Fruit fly (Drosophila melanogaster) whole organism, prepupa: ENCODE results near the gene Acp1.

ENCODE experiments used
- CG10631 ChIP-seq: fragments of 200-800 bp; sonication (Bioruptor generic); optimal IDR thresholded peaks from 2 replicates; lab custom pipeline; 2016; ENCODE audit warnings: missing biosample characterization, missing genetic modification characterization
- CG6792 ChIP-seq: fragments of 200-800 bp; sonication (Bioruptor generic); optimal IDR thresholded peaks from 3 replicates; lab custom pipeline; 2016; ENCODE audit warnings: missing biosample characterization, missing genetic modification characterization
- Eip75B ChIP-seq: fragments of 200-800 bp; sonication (Bioruptor generic); optimal IDR thresholded peaks from 3 replicates; lab custom pipeline; 2016; ENCODE audit warnings: missing biosample characterization, missing genetic modification characterization
- Eip93F ChIP-seq: fragments of 200-800 bp; sonication (Bioruptor generic); optimal IDR thresholded peaks from 2 replicates; lab custom pipeline; 2016; ENCODE audit warnings: missing biosample characterization, mild to moderate bottlenecking, missing genetic modification characterization
- Hr39 ChIP-seq: fragments of 200-800 bp; sonication (Bioruptor generic); optimal IDR thresholded peaks from 2 replicates; lab custom pipeline; 2016; ENCODE audit warnings: missing biosample characterization, missing genetic modification characterization
- Smox ChIP-seq: fragments of 200-800 bp; sonication (Bioruptor generic); optimal IDR thresholded peaks from 3 replicates; lab custom pipeline; 2016; ENCODE audit warnings: missing biosample characterization, missing genetic modification characterization
- Sox14 ChIP-seq: fragments of 200-800 bp; sonication (Bioruptor generic); optimal IDR thresholded peaks from 3 replicates; lab custom pipeline; 2016; ENCODE audit warnings: missing biosample characterization, missing genetic modification characterization
- fd59A ChIP-seq: fragments of 200-800 bp; sonication (Bioruptor generic); optimal IDR thresholded peaks from 2 replicates; lab custom pipeline; 2017; ENCODE audit warnings: missing biosample characterization, mild to moderate bottlenecking, missing genetic modification characterization, missing genetic modification reagents
- pdm3 ChIP-seq: fragments of 200-800 bp; sonication (Bioruptor generic); optimal IDR thresholded peaks from 3 replicates; lab custom pipeline; 2016; ENCODE audit warnings: missing biosample characterization, missing genetic modification characterization

DNA sequence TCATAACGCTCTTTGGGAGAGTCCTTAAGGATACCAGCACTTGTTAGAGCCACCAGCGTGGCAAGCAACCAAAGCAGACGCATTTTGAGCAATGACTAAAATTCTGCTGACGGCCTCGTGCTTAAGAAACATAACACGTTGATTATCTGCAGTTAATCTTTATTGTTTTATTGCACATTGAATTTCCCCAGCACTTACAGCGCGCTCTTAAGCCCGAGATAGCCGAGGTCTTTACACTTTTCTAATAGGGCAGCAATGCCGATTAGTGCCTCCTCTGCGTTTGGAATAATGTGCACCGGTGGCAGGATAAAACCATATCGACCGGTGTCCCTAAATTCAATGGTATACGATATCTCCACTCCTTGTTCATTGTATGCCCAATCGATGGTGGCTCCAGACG, 50.4 kb downstream of the Acp1 start, which contains the start of gene CG18585:
- TF ChIP-seq Eip75B (GFP tag; lab: Kevin White, UChicago): no peak
- no peak for TF ChIP-seq Hr39
- no peak for TF ChIP-seq Smox
- TF ChIP-seq Eip93F: no peak
- no peak for TF ChIP-seq Sox14 (GFP tag; lab: Kevin White, UChicago)
- TF ChIP-seq CG10631 (GFP tag; lab: Kevin White, UChicago): no peak
- TF ChIP-seq fd59A: no peak
- no peak for TF ChIP-seq pdm3 (GFP tag; lab: Kevin White, UChicago)
- no peak for TF ChIP-seq CG6792 (GFP tag; lab: Kevin White, UChicago)
